Fruit fly (Drosophila melanogaster) whole organism, embryonic: ENCODE results near the gene TwdlX.
A peak's percentile ranks its signal among the peaks of the same experiment; 100 is the strongest.

Source experiments
- Aef1 ChIP-seq: fragments of 200-800 bp; sonication (Bioruptor generic); IDR thresholded peaks from 3 replicates; pipeline ENCODE4 v1.3.6; 2022; ENCODE audit warnings: missing biosample characterization, missing genetic modification characterization
- BEAF-32 ChIP-seq: fragments of 200-800 bp; sonication (Bioruptor generic); optimal IDR thresholded peaks from 3 replicates; lab custom pipeline; 2017; ENCODE audit warnings: missing biosample characterization, missing genetic modification characterization, mild to moderate bottlenecking, moderate library complexity, missing genetic modification reagents
- CG10209 ChIP-seq: fragments of 200-800 bp; sonication (Bioruptor generic); optimal IDR thresholded peaks from 3 replicates; lab custom pipeline; 2017; ENCODE audit warnings: missing biosample characterization, mild to moderate bottlenecking, missing genetic modification characterization, missing genetic modification reagents
- CG12236 ChIP-seq: fragments of 200-800 bp; sonication (Bioruptor generic); optimal IDR thresholded peaks from 2 replicates; lab custom pipeline; 2016; ENCODE audit warnings: missing biosample characterization, missing genetic modification characterization
- CG12769 ChIP-seq: fragments of 200-800 bp; sonication (Bioruptor generic); optimal IDR thresholded peaks from 2 replicates; lab custom pipeline; 2019; ENCODE audit warnings: missing biosample characterization, mild to moderate bottlenecking, missing genetic modification characterization, moderate library complexity
- CG14965 ChIP-seq: fragments of 200-800 bp; sonication (Bioruptor generic); optimal IDR thresholded peaks from 2 replicates; lab custom pipeline; 2016; ENCODE audit warnings: missing biosample characterization, missing genetic modification characterization, borderline replicate concordance
- CG15269 ChIP-seq: fragments of 200-800 bp; sonication (Bioruptor generic); optimal IDR thresholded peaks from 2 replicates; lab custom pipeline; 2018; ENCODE audit warnings: missing biosample characterization, mild to moderate bottlenecking, missing genetic modification characterization, moderate library complexity
- CG17328 ChIP-seq: fragments of 200-800 bp; sonication (Bioruptor generic); IDR thresholded peaks from 2 replicates; pipeline ENCODE4 v1.3.6; 2022; ENCODE audit warnings: missing biosample characterization, missing genetic modification characterization
- CG2116 ChIP-seq: fragments of 200-800 bp; sonication (Bioruptor generic); optimal IDR thresholded peaks from 3 replicates; lab custom pipeline; 2018; ENCODE audit warnings: missing biosample characterization, mild to moderate bottlenecking, missing genetic modification characterization
- CG2120 ChIP-seq: fragments of 200-800 bp; sonication (Bioruptor generic); optimal IDR thresholded peaks from 3 replicates; lab custom pipeline; 2016; ENCODE audit warnings: missing biosample characterization, missing genetic modification characterization
- CG30403 ChIP-seq: fragments of 200-800 bp; sonication (Bioruptor generic); optimal IDR thresholded peaks from 3 replicates; lab custom pipeline; 2016; ENCODE audit warnings: missing biosample characterization, missing genetic modification characterization
- CG31365 ChIP-seq: fragments of 200-800 bp; sonication (Bioruptor generic); optimal IDR thresholded peaks from 2 replicates; lab custom pipeline; 2018; ENCODE audit warnings: missing biosample characterization, mild to moderate bottlenecking, missing genetic modification characterization
- CG32532 ChIP-seq: fragments of 200-800 bp; sonication (Bioruptor generic); IDR thresholded peaks from 2 replicates; pipeline ENCODE4 v1.3.6; 2022; ENCODE audit warnings: missing biosample characterization, missing genetic modification characterization
- CG33213 ChIP-seq: fragments of 200-800 bp; sonication (Bioruptor generic); optimal IDR thresholded peaks from 3 replicates; lab custom pipeline; 2016; ENCODE audit warnings: missing biosample characterization, missing genetic modification characterization
- CG6272 ChIP-seq: fragments of 200-800 bp; sonication (Bioruptor generic); IDR thresholded peaks from 2 replicates; pipeline ENCODE4 v1.3.6; 2022; ENCODE audit warnings: missing biosample characterization, missing genetic modification characterization
- CG8359 ChIP-seq: fragments of 200-800 bp; sonication (Bioruptor generic); optimal IDR thresholded peaks from 2 replicates; lab custom pipeline; 2017; ENCODE audit warnings: missing biosample characterization, mild to moderate bottlenecking, missing genetic modification characterization, borderline replicate concordance
- CG9437 ChIP-seq: fragments of 200-800 bp; sonication (Bioruptor generic); optimal IDR thresholded peaks from 2 replicates; lab custom pipeline; 2018; ENCODE audit warnings: missing biosample characterization, mild to moderate bottlenecking, missing genetic modification characterization
- CG9797 ChIP-seq: fragments of 200-800 bp; sonication (Bioruptor generic); optimal IDR thresholded peaks from 3 replicates; lab custom pipeline; 2018; ENCODE audit warnings: missing biosample characterization, mild to moderate bottlenecking, missing genetic modification characterization
- Doc3 ChIP-seq: fragments of 200-800 bp; sonication (Bioruptor generic); IDR thresholded peaks from 3 replicates; pipeline ENCODE4 v1.3.6; 2022; ENCODE audit warnings: missing biosample characterization, missing genetic modification characterization; ENCODE audit not compliant: partially characterized antibody
- Drgx ChIP-seq: fragments of 200-800 bp; sonication (Bioruptor generic); IDR thresholded peaks from 2 replicates; pipeline ENCODE4 v1.3.6; 2022; ENCODE audit warnings: missing biosample characterization, missing genetic modification characterization
- E2f1 ChIP-seq: fragments of 200-800 bp; sonication (Bioruptor generic); IDR thresholded peaks from 2 replicates; pipeline ENCODE4 v1.3.6; 2022; ENCODE audit warnings: missing biosample characterization, missing genetic modification characterization
- ERR ChIP-seq: fragments of 200-800 bp; sonication (Bioruptor generic); optimal IDR thresholded peaks from 2 replicates; lab custom pipeline; 2016; ENCODE audit warnings: missing biosample characterization, missing genetic modification characterization
- Meics ChIP-seq: fragments of 200-800 bp; sonication (Bioruptor generic); optimal IDR thresholded peaks from 2 replicates; lab custom pipeline; 2017; ENCODE audit warnings: missing biosample characterization, mild to moderate bottlenecking, missing genetic modification characterization
- Nf-YB ChIP-seq: fragments of 200-800 bp; sonication (Bioruptor generic); optimal IDR thresholded peaks from 3 replicates; lab custom pipeline; 2019; ENCODE audit warnings: missing biosample characterization, mild to moderate bottlenecking, missing genetic modification characterization, moderate library complexity
- Sry-β ChIP-seq: fragments of 200-800 bp; sonication (Bioruptor generic); optimal IDR thresholded peaks from 2 replicates; lab custom pipeline; 2018; ENCODE audit warnings: missing biosample characterization, mild to moderate bottlenecking, missing genetic modification characterization, moderate library complexity
- Taf1 ChIP-seq: fragments of 200-800 bp; sonication (Bioruptor generic); IDR thresholded peaks from 2 replicates; pipeline ENCODE4 v1.3.6; 2022; ENCODE audit warnings: missing biosample characterization, missing genetic modification characterization
- Tbp ChIP-seq: fragments of >200 bp; optimal IDR thresholded peaks from 2 replicates; lab custom pipeline; 2018; ENCODE audit warnings: missing biosample characterization, missing genetic modification characterization
- ato ChIP-seq: fragments of 200-800 bp; sonication (Bioruptor generic); IDR thresholded peaks from 2 replicates; pipeline ENCODE4 v1.3.6; 2022; ENCODE audit warnings: missing biosample characterization, missing genetic modification characterization; ENCODE audit not compliant: partially characterized antibody
- bcd ChIP-seq: fragments of 200-800 bp; sonication (Bioruptor generic); optimal IDR thresholded peaks from 2 replicates; lab custom pipeline; 2017; ENCODE audit warnings: missing biosample characterization, mild to moderate bottlenecking, missing genetic modification characterization
- btn ChIP-seq: fragments of 200-800 bp; sonication (Bioruptor generic); optimal IDR thresholded peaks from 2 replicates; lab custom pipeline; 2016; ENCODE audit warnings: missing biosample characterization, missing genetic modification characterization
- cas ChIP-seq: fragments of 200-800 bp; sonication (Bioruptor generic); IDR thresholded peaks from 2 replicates; pipeline ENCODE4 v1.3.6; 2022; ENCODE audit warnings: missing biosample characterization, missing genetic modification characterization
- chm ChIP-seq: fragments of 200-800 bp; sonication (Bioruptor generic); IDR thresholded peaks from 2 replicates; pipeline ENCODE4 v1.3.6; 2022; ENCODE audit warnings: missing biosample characterization, missing genetic modification characterization
- ci ChIP-seq: fragments of 200-800 bp; sonication (Bioruptor generic); IDR thresholded peaks from 3 replicates; pipeline ENCODE4 v1.3.6; 2022; ENCODE audit warnings: missing biosample characterization, missing genetic modification characterization
- cwo ChIP-seq: fragments of 200-800 bp; sonication (Bioruptor generic); optimal IDR thresholded peaks from 3 replicates; lab custom pipeline; 2017; ENCODE audit warnings: missing biosample characterization, missing genetic modification characterization, mild to moderate bottlenecking, moderate library complexity, missing genetic modification reagents
- dan ChIP-seq: fragments of 200-800 bp; sonication (Bioruptor generic); IDR thresholded peaks from 2 replicates; pipeline ENCODE4 v1.3.6; 2022; ENCODE audit warnings: missing biosample characterization, missing genetic modification characterization
- disco-r ChIP-seq: fragments of 200-800 bp; sonication (Bioruptor generic); optimal IDR thresholded peaks from 2 replicates; lab custom pipeline; 2016; ENCODE audit warnings: missing biosample characterization, missing genetic modification characterization
- esg ChIP-seq: fragments of 200-800 bp; sonication (Bioruptor generic); conservative IDR thresholded peaks from 2 replicates; pipeline ENCODE4 v1.3.6; 2022; ENCODE audit warnings: missing biosample characterization, missing genetic modification characterization
- gfzf ChIP-seq: fragments of 200-800 bp; sonication (Bioruptor generic); optimal IDR thresholded peaks from 2 replicates; lab custom pipeline; 2016; ENCODE audit warnings: missing biosample characterization, mild to moderate bottlenecking, missing genetic modification characterization, moderate library complexity
- ham ChIP-seq: fragments of 200-800 bp; sonication (Bioruptor generic); IDR thresholded peaks from 2 replicates; pipeline ENCODE4 v1.3.6; 2022; ENCODE audit warnings: missing biosample characterization, missing genetic modification characterization
- insv ChIP-seq, 2 experiments: fragments of 200-800 bp; sonication (Bioruptor generic); optimal IDR thresholded peaks; 3 replicates each; lab custom pipeline; 2016 to 2018; ENCODE audit warnings: missing biosample characterization in 2 of 2, missing genetic modification characterization in 2 of 2
- jigr1 ChIP-seq: fragments of 200-800 bp; sonication (Bioruptor generic); IDR thresholded peaks from 3 replicates; pipeline ENCODE4 v1.3.6; 2022; ENCODE audit warnings: missing biosample characterization, missing genetic modification characterization
- kay ChIP-seq: fragments of 200-800 bp; sonication (Bioruptor generic); optimal IDR thresholded peaks from 2 replicates; lab custom pipeline; 2016; ENCODE audit warnings: missing biosample characterization, missing genetic modification characterization
- lola ChIP-seq, 3 experiments: fragments of >200 bp in 2 of 3; fragments of 200-800 bp in 1 of 3; sonication (Bioruptor generic) in 1 of 3; optimal IDR thresholded peaks; 2 replicates each; lab custom pipeline; 2017 to 2019; ENCODE audit warnings: missing biosample characterization in 3 of 3, missing genetic modification characterization in 3 of 3, mild to moderate bottlenecking in 1 of 3, moderate library complexity in 1 of 3
- maf-S ChIP-seq: fragments of 200-800 bp; sonication (Bioruptor generic); optimal IDR thresholded peaks from 2 replicates; lab custom pipeline; 2016; ENCODE audit warnings: missing biosample characterization, missing genetic modification characterization
- mam ChIP-seq: fragments of 200-800 bp; sonication (Bioruptor generic); optimal IDR thresholded peaks from 3 replicates; lab custom pipeline; 2016; ENCODE audit warnings: missing biosample characterization, missing genetic modification characterization
- nerfin-2 ChIP-seq: fragments of 200-800 bp; sonication (Bioruptor generic); IDR thresholded peaks from 2 replicates; pipeline ENCODE4 v1.3.6; 2022; ENCODE audit warnings: missing biosample characterization, missing genetic modification characterization; ENCODE audit not compliant: partially characterized antibody
- pita ChIP-seq: fragments of 200-800 bp; sonication (Bioruptor generic); optimal IDR thresholded peaks from 2 replicates; lab custom pipeline; 2017; ENCODE audit warnings: missing biosample characterization, mild to moderate bottlenecking, missing genetic modification characterization
- sd ChIP-seq: fragments of 200-800 bp; sonication (Bioruptor generic); optimal IDR thresholded peaks from 3 replicates; lab custom pipeline; 2018; ENCODE audit warnings: missing biosample characterization, mild to moderate bottlenecking, missing genetic modification characterization, moderate library complexity

The TwdlX gene

DNA sequence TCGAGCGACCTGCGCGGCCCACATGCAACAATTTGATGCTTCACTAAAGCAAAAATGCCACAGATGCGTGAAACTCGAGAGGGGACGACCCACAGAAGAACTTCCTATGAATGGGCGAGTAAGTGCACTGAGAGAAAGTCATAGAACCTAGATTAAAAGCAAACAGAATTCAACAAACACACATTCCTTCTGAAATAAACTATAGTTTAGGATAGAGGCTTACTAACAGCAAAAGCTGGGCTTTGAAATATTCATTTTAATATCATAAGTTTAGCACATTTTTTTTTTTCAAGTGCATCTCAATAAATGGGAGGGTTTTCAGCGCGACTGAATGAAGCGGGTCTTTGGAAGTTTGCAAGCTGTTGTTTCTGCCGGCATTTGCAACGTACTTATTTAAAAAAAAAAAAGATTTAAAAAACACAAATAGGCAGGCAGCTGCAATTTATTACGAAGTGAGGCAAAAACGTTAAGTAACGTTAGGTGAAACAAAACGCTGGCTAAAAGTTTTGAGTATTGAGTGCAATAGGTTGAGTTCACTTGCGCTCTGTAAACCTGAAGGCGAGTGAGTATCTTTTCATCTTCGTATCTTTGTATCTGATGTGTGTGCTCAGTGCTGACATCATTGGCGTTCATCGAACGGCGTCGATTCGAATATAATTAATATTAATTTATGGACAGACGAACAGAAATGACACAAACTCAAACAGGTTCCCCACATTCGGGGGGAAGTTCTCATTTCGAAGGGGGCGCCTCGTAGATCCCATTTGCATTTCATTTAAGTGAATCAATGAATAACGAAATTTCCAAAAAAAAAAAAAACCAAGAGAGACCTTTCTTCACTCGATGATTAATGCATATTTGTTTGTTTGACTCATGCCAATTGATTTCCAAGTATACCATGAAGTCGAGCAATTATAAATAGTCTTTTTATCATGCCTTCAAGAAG is 42.3 kb downstream of the TwdlX start (continued):
- TF ChIP-seq kay (peak; percentile 64), sd (tag; lab: Kevin White, UChicago) (no peak), bcd (GFP tag; lab: Kevin White, UChicago) (peak; percentile 36), gfzf (GFP tag; lab: Kevin White, UChicago) (no peak), CG10209 (GFP tag; lab: Kevin White, UChicago) (peak; percentile 27), CG12236 (no peak), E2f1 (peak; percentile 73), CG30403 (GFP tag; lab: Kevin White, UChicago) (peak; percentile 53), CG2120 (GFP tag; lab: Kevin White, UChicago) (no peak), CG12769 (tag; lab: Kevin White, UChicago) (no peak), CG32532 (GFP tag; lab: Robert Waterston, UW) (peak; percentile 55; the same call in 1 of the 2 replicates), Taf1 (GFP tag; lab: Robert Waterston, UW) (no peak), Aef1 (GFP tag; lab: Robert Waterston, UW) (peak; percentile 35; the same call in 2 of the 3 replicates), Nf-YB (GFP tag; lab: Kevin White, UChicago) (no peak), CG15269 (no peak), CG9797 (GFP tag; lab: Kevin White, UChicago) (no peak), ato (GFP tag; lab: Robert Waterston, UW) (no peak), Sry-β (GFP tag; lab: Kevin White, UChicago) (no peak), cwo (no peak), ham (GFP tag; lab: Robert Waterston, UW) (no peak), jigr1 (GFP tag; lab: Robert Waterston, UW) (0 out of 3 replicates have a peak, but pooled peaks have one; percentile 21), cas (GFP tag; lab: Robert Waterston, UW) (no peak), pita (GFP tag; lab: Kevin White, UChicago) (no peak), chm (GFP tag; lab: Robert Waterston, UW) (peak; percentile 81; the same call in 1 of the 2 replicates), mam (GFP tag; lab: Kevin White, UChicago) (peak; percentile 61), CG2116 (GFP tag; lab: Kevin White, UChicago) (no peak), ci (GFP tag; lab: Robert Waterston, UW) (peak; percentile 80), CG14965 (GFP tag; lab: Kevin White, UChicago) (no peak), insv (GFP tag; optimal IDR thresholded peaks at IDR 0.05; lab: Kevin White, UChicago) (no peak), btn (GFP tag; lab: Kevin White, UChicago) (peak; percentile 9), Tbp (GFP tag; lab: Kevin White, UChicago) (no peak), Meics (no peak), CG6272 (GFP tag; lab: Robert Waterston, UW) (0 out of 2 replicates have a peak, but pooled peaks have one; percentile 42), Drgx (peak; percentile 81), CG8359 (GFP tag; lab: Kevin White, UChicago) (peak; percentile 28), BEAF-32 (GFP tag; lab: Kevin White, UChicago) (no peak), ERR (peak; percentile 15), CG33213 (GFP tag; lab: Kevin White, UChicago) (peak; percentile 44), esg (peak; percentile 65), maf-S (GFP tag; lab: Kevin White, UChicago) (no peak), Doc3 (GFP tag; lab: Robert Waterston, UW) (no peak), nerfin-2 (GFP tag; lab: Robert Waterston, UW) (no peak), CG9437 (GFP tag; lab: Kevin White, UChicago) (peak; percentile 5), lola (GFP tag; optimal IDR thresholded peaks at IDR 0.05; lab: Kevin White, UChicago) (peak in 1 of 3 experiments; percentile 32), disco-r (GFP tag; lab: Kevin White, UChicago) (no peak), CG31365 (tag; lab: Kevin White, UChicago) (no peak), dan (GFP tag; lab: Robert Waterston, UW) (peak; percentile 64; the same call in 1 of the 2 replicates), CG17328 (GFP tag; lab: Robert Waterston, UW) (peak; percentile 63)
